Fruit fly (Drosophila melanogaster): Measurements from ENCODE around the gene pbl.

Gene pbl

DNA sequence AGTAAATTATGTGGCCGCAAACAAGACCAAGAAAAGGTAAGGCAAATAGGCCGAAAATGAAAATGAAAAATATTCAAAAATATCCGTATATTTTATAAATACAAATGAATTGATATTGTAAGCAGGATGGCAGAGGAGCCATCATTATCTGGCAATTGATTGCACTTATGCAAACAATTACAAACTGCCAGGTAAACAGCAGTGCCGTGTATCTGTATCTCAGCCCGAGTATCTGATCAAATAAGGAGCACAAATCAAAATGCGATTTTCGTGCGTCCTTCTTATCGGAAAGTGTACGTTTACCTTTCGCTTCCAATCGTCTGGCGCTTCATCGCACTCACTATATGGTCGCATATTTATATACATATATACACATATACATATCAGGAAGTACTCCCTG, 31.3 kb upstream of the pbl start:
- TF ChIP-seq Hr78 (GFP tag; optimal IDR thresholded peaks at IDR 0.05) (no peak), Myc (optimal IDR thresholded peaks at IDR 0.05) (no peak), CG32264 (GFP tag; optimal IDR thresholded peaks at IDR 0.05) (no peak), psq (GFP tag; optimal IDR thresholded peaks at IDR 0.05) (peak; percentile 29), rgr (GFP tag; optimal IDR thresholded peaks at IDR 0.05) (no peak), Rel (GFP tag; optimal IDR thresholded peaks at IDR 0.05) (no peak), Rel (tag; optimal IDR thresholded peaks at IDR 0.05) (no peak), Vsx2 (GFP tag; optimal IDR thresholded peaks at IDR 0.05; ENCODE audit: partially characterized antibody) (no peak), tai (GFP tag; optimal IDR thresholded peaks at IDR 0.05) (no peak), pan (optimal IDR thresholded peaks at IDR 0.05) (no peak), br (GFP tag; optimal IDR thresholded peaks at IDR 0.05) (no peak), Abd-B (GFP tag; optimal IDR thresholded peaks at IDR 0.05) (no peak), dsf (GFP tag; optimal IDR thresholded peaks at IDR 0.05; ENCODE audit: borderline replicate concordance) (no peak), jim (GFP tag; optimal IDR thresholded peaks at IDR 0.05) (no peak), dmrt93B (GFP tag; optimal IDR thresholded peaks at IDR 0.05) (peak; percentile 4)

DNA sequence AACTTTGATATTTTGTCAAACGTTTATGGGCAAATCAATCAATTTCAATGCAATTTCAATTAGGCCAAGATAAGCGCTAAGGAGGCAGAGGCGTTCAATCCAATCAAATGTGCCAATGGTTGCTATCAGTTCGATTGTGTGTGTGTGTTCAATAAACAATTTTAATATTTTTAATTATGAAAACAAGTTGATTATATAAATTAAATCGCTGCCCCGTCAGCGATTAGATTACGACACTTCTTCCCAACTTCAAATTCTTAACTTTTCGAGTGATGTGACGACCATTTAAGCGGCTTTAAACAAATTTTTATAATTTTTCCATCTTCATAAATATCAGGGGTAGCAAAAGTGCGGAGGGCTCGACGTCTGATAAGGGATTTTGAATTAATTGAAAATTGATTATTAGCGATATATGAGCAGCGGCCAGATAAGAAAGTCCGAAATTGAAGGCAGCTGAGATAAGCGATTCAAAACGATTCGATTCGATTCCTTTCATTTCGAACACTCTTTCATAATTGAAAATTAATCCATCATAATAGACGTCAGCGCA, 30.7 kb upstream of the pbl start:
- peak; percentile 42 for TF ChIP-seq CrebA (GFP tag; optimal IDR thresholded peaks at IDR 0.05; ENCODE audit: borderline replicate concordance)
- TF ChIP-seq dl (GFP tag; optimal IDR thresholded peaks at IDR 0.05; ENCODE audit: insufficient read depth in 1 of 2, partially characterized antibody in 2 of 2), result no peak
- no peak for TF ChIP-seq Hr83 (GFP tag; optimal IDR thresholded peaks at IDR 0.05; ENCODE audit: poor library complexity, severe bottlenecking)
- TF ChIP-seq h (GFP tag; optimal IDR thresholded peaks at IDR 0.05), result peak; percentile 34
- no peak for TF ChIP-seq Hnf4 (GFP tag; optimal IDR thresholded peaks at IDR 0.05)
- no peak for TF ChIP-seq dsf (GFP tag; optimal IDR thresholded peaks at IDR 0.05; ENCODE audit: borderline replicate concordance)
- peak; percentile 20 for TF ChIP-seq Sp1 (GFP tag; optimal IDR thresholded peaks at IDR 0.05)
- no peak for TF ChIP-seq usp (GFP tag; optimal IDR thresholded peaks at IDR 0.05)
- TF ChIP-seq HLH106 (tag; optimal IDR thresholded peaks at IDR 0.05), result no peak

DNA sequence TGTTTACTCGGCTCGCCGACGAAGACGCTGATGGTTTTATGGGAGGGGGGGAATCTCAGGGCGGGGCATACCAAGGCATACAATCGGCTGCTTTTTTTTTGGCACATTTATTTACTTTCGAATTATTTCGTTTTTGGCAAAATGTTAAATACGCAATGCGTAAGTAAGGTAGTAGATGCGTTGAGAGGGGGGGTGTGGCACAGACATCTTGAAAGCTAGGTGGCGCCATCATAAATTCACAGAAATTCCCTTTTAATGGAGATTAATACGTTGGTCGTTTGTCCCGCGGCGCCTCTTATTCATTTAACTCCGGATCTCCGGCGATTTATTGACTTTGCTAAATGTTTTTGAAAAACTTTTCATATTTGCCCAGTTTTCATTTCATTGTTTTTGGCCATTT, 29.8 kb upstream of the pbl start:
- TF ChIP-seq dl (GFP tag; optimal IDR thresholded peaks at IDR 0.05; ENCODE audit: insufficient read depth in 1 of 2, partially characterized antibody in 2 of 2) (no peak), Hr83 (GFP tag; optimal IDR thresholded peaks at IDR 0.05; ENCODE audit: poor library complexity, severe bottlenecking) (no peak), Sp1 (GFP tag; optimal IDR thresholded peaks at IDR 0.05) (no peak)

DNA sequence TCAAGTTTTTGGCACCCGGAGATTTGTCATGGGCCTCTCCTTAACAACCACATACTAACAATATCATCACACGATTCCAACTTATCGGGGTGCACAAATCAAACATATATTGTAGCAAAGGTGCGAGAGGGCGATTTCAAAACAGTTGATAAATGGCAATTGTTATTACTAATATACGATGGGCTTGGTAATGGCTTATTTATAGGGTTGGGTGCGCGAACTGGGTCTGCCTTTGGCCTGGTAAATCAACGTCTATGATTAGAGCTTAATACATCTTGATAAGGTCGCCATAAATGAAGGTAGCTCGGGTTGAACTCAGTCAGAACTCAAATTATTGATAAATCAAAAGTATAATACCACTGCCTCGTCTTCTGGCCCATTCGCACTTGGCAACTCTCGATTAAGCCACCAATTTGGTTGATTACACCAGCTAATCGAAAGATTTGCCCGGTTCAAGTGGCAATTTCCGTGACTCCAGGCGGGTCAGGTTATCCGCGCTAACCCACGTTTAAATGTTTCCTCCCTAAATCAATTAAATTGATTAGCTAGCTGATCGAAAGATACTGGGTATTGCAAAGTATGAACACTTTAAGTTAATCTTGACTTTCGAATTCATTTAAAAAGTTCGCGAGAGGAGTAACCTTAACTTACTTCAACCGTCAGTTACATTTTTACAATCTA, 28.9 kb upstream of the pbl start:
- no peak for TF ChIP-seq sage (GFP tag; optimal IDR thresholded peaks at IDR 0.05)
- TF ChIP-seq psq (GFP tag; optimal IDR thresholded peaks at IDR 0.05), result no peak
- peak; percentile 14 for TF ChIP-seq CrebA (GFP tag; optimal IDR thresholded peaks at IDR 0.05; ENCODE audit: borderline replicate concordance)
- no peak for TF ChIP-seq jim (GFP tag; optimal IDR thresholded peaks at IDR 0.05)
- no peak for TF ChIP-seq h (GFP tag; optimal IDR thresholded peaks at IDR 0.05)

DNA sequence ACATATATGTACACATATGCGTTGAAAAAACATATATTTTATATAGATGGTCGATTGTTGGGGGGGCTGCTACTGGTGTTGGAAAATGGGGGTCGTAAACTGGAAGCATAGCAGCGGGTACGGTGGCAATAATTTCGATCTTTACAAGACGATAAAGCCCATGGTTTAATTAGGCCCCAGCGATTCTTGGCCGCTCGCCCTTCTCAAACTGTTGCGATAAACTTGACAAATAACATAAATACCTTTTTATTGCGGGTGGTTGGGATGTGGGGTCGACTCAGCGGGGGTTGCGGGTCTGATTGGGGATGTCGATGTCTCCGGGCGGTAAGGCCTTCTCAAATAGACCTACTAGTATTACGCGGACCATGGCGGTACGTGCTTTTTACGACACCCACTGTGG, 26.9 kb upstream of the pbl start:
- TF ChIP-seq sage (GFP tag; optimal IDR thresholded peaks at IDR 0.05), result no peak
- no peak for TF ChIP-seq GATAd (GFP tag; optimal IDR thresholded peaks at IDR 0.05)

DNA sequence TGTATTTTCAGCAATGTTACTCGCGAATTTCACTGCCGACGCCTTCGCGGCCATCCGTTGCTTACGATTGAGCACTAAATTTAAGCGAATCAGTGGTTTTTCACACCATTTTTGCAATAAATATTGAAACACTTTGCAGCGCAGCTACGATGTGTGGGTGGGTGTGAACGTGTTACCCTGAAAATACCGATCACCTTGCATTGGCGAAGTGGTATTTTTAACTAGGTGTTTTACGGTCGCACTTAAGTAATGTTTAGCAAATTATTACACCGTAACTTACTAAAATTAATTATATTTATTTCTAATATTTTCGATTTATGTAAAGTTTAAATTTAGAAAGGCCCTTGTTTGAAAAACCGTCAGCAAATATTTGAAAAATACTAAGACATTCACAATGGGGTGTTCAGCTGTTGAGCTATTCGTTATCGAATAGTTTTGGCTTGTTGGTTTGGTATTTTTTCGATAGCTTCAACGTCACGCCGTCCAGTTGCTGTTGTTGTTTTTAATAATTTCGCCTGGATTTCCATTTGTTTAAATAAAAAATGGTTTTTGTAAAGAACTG, 24.3 kb upstream of the pbl start, which contains the start of the genes syd and Srp9:
Gene syd, minus strand, starts transcription at position 188 of the 562 bp plus-strand sequence.
Gene Srp9, plus strand, starts transcription at position 441 of the 562 bp plus-strand sequence.
- peak; percentile 7 for TF ChIP-seq brk (GFP tag; optimal IDR thresholded peaks at IDR 0.05)
- TF ChIP-seq Rel (GFP tag; optimal IDR thresholded peaks at IDR 0.05), result no peak
- peak; percentile 56 for TF ChIP-seq Rel (tag; optimal IDR thresholded peaks at IDR 0.05)
- no peak for TF ChIP-seq Myc (optimal IDR thresholded peaks at IDR 0.05)
- peak; percentile 63 for TF ChIP-seq psq (GFP tag; optimal IDR thresholded peaks at IDR 0.05)

Data from whole organism, wandering third instar larva.